Fruit fly (Drosophila melanogaster): ENCODE measurements around the gene Ephrin.
A peak's percentile ranks its signal among the peaks of the same experiment; 100 is the strongest.

DNA sequence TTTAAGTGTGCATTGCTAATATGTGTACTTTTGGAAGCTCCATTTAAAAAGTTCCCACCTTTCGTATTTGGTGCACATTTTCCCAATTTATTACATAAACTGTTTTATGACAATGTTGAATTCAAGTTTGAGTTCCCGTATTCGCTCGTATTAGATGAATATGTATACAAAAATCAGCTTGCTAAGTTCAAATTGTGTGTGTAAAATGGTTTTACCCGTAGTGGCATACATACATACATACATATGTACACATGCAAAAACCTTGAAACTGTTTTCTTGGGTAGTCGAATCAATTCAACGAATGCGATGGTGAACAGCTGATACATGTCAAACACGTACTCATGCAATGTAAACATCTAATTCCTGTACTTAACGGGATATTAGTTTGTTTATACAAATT is 13.1 kb upstream of the Ephrin start:
- TF ChIP-seq Clk (GFP tag; optimal IDR thresholded peaks at IDR 0.05) (no peak), ovo (GFP tag; optimal IDR thresholded peaks at IDR 0.05) (no peak), CG5204 (GFP tag; optimal IDR thresholded peaks at IDR 0.05) (no peak), kay (GFP tag; ENCODE audit: borderline replicate concordance) (peak; percentile 91), cnc (optimal IDR thresholded peaks at IDR 0.05) (no peak), CG12768 (GFP tag; optimal IDR thresholded peaks at IDR 0.05) (peak; percentile 27), CG14711 (tag; optimal IDR thresholded peaks at IDR 0.05) (peak; percentile 25), CG33017 (tag; optimal IDR thresholded peaks at IDR 0.05) (no peak), bab1 (GFP tag; optimal IDR thresholded peaks at IDR 0.05) (peak; percentile 30), cic (GFP tag; optimal IDR thresholded peaks at IDR 0.05) (peak; percentile 67), Hr96 (GFP tag; optimal IDR thresholded peaks at IDR 0.05) (no peak), Crg-1 (GFP tag; optimal IDR thresholded peaks at IDR 0.05) (peak; percentile 57), CG7101 (tag; optimal IDR thresholded peaks at IDR 0.05) (peak; percentile 2)
